Fruit fly (Drosophila melanogaster) whole organism, prepupa: ENCODE results near the gene Cyp6d5.
A peak's percentile ranks its signal among the peaks of the same experiment; 100 is the strongest.

ENCODE experiments used
- CG10631 ChIP-seq: fragments of 200-800 bp; sonication (Bioruptor generic); optimal IDR thresholded peaks from 2 replicates; lab custom pipeline; 2016; ENCODE audit warnings: missing biosample characterization, missing genetic modification characterization
- CG3032 ChIP-seq: fragments of 200-800 bp; optimal IDR thresholded peaks from 2 replicates; lab custom pipeline; 2019; ENCODE audit warnings: missing biosample characterization, mild to moderate bottlenecking, missing genetic modification characterization, moderate library complexity
- CG32006 ChIP-seq: fragments of 200-800 bp; sonication (Bioruptor generic); optimal IDR thresholded peaks from 3 replicates; lab custom pipeline; 2017; ENCODE audit warnings: missing biosample characterization, mild to moderate bottlenecking, missing genetic modification characterization
- CG4318 ChIP-seq: fragments of 200-800 bp; sonication (Bioruptor generic); optimal IDR thresholded peaks from 3 replicates; lab custom pipeline; 2017; ENCODE audit warnings: missing biosample characterization, mild to moderate bottlenecking, missing genetic modification characterization
- Eip78C ChIP-seq: fragments of 200-800 bp; sonication (Bioruptor generic); peaks from one replicate; lab custom pipeline; 2016; ENCODE audit warnings: missing biosample characterization, missing genetic modification characterization
- dsx ChIP-seq: fragments of 200-800 bp; optimal IDR thresholded peaks from 3 replicates; lab custom pipeline; 2019; ENCODE audit warnings: missing biosample characterization, mild to moderate bottlenecking, missing genetic modification characterization, moderate library complexity; ENCODE audit not compliant: poor library complexity, severe bottlenecking
- fd59A ChIP-seq: fragments of 200-800 bp; sonication (Bioruptor generic); optimal IDR thresholded peaks from 2 replicates; lab custom pipeline; 2017; ENCODE audit warnings: missing biosample characterization, mild to moderate bottlenecking, missing genetic modification characterization, missing genetic modification reagents

- TF ChIP-seq CG32006 (GFP tag; lab: Kevin White, UChicago) (no peak), CG10631 (no peak), CG4318 (GFP tag; lab: Kevin White, UChicago) (no peak), dsx (GFP tag; lab: Kevin White, UChicago) (no peak), Eip78C (GFP tag; lab: Kevin White, UChicago) (peak; percentile 14), CG3032 (no peak), fd59A (GFP tag; lab: Kevin White, UChicago) (no peak)
Measured at dm6 chr3R:14064158-14064969, 35.3 kb downstream of the Cyp6d5 start.
